Fruit fly (Drosophila melanogaster): ENCODE data around the gene Archease.
A peak's percentile ranks its signal among the peaks of the same experiment; 100 is the strongest.

Archease gene

dm6 chr3R:21627752-21628151 is 35.0 kb downstream of the Archease start (continued):
- TF ChIP-seq Hmr (GFP tag; optimal IDR thresholded peaks at IDR 0.05): peak; percentile 74
- TF ChIP-seq CkIIα-i1 (GFP tag; IDR thresholded peaks at IDR 0.05): no peak
- no peak for TF ChIP-seq sqz (GFP tag; optimal IDR thresholded peaks at IDR 0.05)
- TF ChIP-seq Bgb (GFP tag; IDR thresholded peaks at IDR 0.05; ENCODE audit: partially characterized antibody): no peak
- no peak for TF ChIP-seq Jarid2 (GFP tag; optimal IDR thresholded peaks at IDR 0.05)
- peak; percentile 34; the same call in 1 of the 2 replicates for TF ChIP-seq E2f2 (GFP tag; IDR thresholded peaks at IDR 0.05)
- peak; percentile 19 for TF ChIP-seq Mad (GFP tag; optimal IDR thresholded peaks at IDR 0.05)
- TF ChIP-seq hkb (optimal IDR thresholded peaks at IDR 0.05): no peak
- TF ChIP-seq hkb (GFP tag; IDR thresholded peaks at IDR 0.05): peak; percentile 70
- peak; percentile 52; the same call in 2 of the 3 replicates for TF ChIP-seq B-H1 (GFP tag; IDR thresholded peaks at IDR 0.05)
- TF ChIP-seq CG32532 (GFP tag; IDR thresholded peaks at IDR 0.05): peak; percentile 84
- no peak for TF ChIP-seq Hr39 (optimal IDR thresholded peaks at IDR 0.05)
- TF ChIP-seq CG11695 (GFP tag; IDR thresholded peaks at IDR 0.05): peak; percentile 77; the same call in 2 of the 3 replicates
- TF ChIP-seq maf-S (GFP tag; optimal IDR thresholded peaks at IDR 0.05): peak; percentile 32
- no peak for TF ChIP-seq aop (GFP tag; IDR thresholded peaks at IDR 0.05)
- TF ChIP-seq HmgZ (tag; optimal IDR thresholded peaks at IDR 0.05): peak; percentile 49
- peak; percentile 46 for TF ChIP-seq Vsx1 (GFP tag; optimal IDR thresholded peaks at IDR 0.05)
- TF ChIP-seq Dref (GFP tag; IDR thresholded peaks at IDR 0.05): no peak
- no peak for TF ChIP-seq unc-4 (GFP tag; IDR thresholded peaks at IDR 0.05; ENCODE audit: partially characterized antibody)
- no peak for TF ChIP-seq fd102C (GFP tag; optimal IDR thresholded peaks at IDR 0.05)
- peak; percentile 73 for TF ChIP-seq CG6689 (GFP tag; IDR thresholded peaks at IDR 0.05)
- peak; percentile 85 for TF ChIP-seq slbo (GFP tag; IDR thresholded peaks at IDR 0.05)
- TF ChIP-seq CG1603 (tag; optimal IDR thresholded peaks at IDR 0.05): peak; percentile 52
- no peak for TF ChIP-seq Myb (GFP tag; optimal IDR thresholded peaks at IDR 0.05)
- TF ChIP-seq sr (GFP tag; IDR thresholded peaks at IDR 0.05): no peak
- peak; percentile 8 for TF ChIP-seq nerfin-1 (tag; optimal IDR thresholded peaks at IDR 0.05)
- TF ChIP-seq NK7.1 (GFP tag; optimal IDR thresholded peaks at IDR 0.05): no peak
- TF ChIP-seq da (GFP tag; optimal IDR thresholded peaks at IDR 0.05): no peak
- TF ChIP-seq Blimp-1 (GFP tag; optimal IDR thresholded peaks at IDR 0.05): peak; percentile 80
- no peak for TF ChIP-seq Doc3 (GFP tag; IDR thresholded peaks at IDR 0.05; ENCODE audit: partially characterized antibody)
- TF ChIP-seq CG4730 (GFP tag; IDR thresholded peaks at IDR 0.05): peak; percentile 62
- TF ChIP-seq lbe (GFP tag; optimal IDR thresholded peaks at IDR 0.05): peak; percentile 74
- peak; percentile 73 for TF ChIP-seq CG9932 (GFP tag; IDR thresholded peaks at IDR 0.05)
- TF ChIP-seq CG11723 (GFP tag; optimal IDR thresholded peaks at IDR 0.05): peak; percentile 6
- peak; percentile 31 for TF ChIP-seq CG10654 (GFP tag; optimal IDR thresholded peaks at IDR 0.05)
- TF ChIP-seq sna (GFP tag; IDR thresholded peaks at IDR 0.05; ENCODE audit: partially characterized antibody): no peak
- TF ChIP-seq chn (GFP tag; optimal IDR thresholded peaks at IDR 0.05): peak; percentile 18
- TF ChIP-seq Bteb2 (GFP tag; optimal IDR thresholded peaks at IDR 0.05): peak; percentile 20
- TF ChIP-seq Adf1 (GFP tag; IDR thresholded peaks at IDR 0.05): peak; percentile 34; the same call in 1 of the 2 replicates
- TF ChIP-seq Hand (GFP tag; optimal IDR thresholded peaks at IDR 0.05): peak; percentile 29
- TF ChIP-seq Opbp (GFP tag; IDR thresholded peaks at IDR 0.05; ENCODE audit: partially characterized antibody): no peak
- no peak for TF ChIP-seq Atf-2 (GFP tag; optimal IDR thresholded peaks at IDR 0.05)
- TF ChIP-seq Dip3 (GFP tag; optimal IDR thresholded peaks at IDR 0.05): peak; percentile 29
- no peak for TF ChIP-seq CG11560 (tag; IDR thresholded peaks at IDR 0.05)
- TF ChIP-seq D19A (tag; optimal IDR thresholded peaks at IDR 0.05): peak; percentile 50
- TF ChIP-seq dimm (GFP tag; IDR thresholded peaks at IDR 0.05): no peak
- peak; percentile 70 for TF ChIP-seq CG31224 (GFP tag; IDR thresholded peaks at IDR 0.05)
- TF ChIP-seq HHEX (GFP tag; optimal IDR thresholded peaks at IDR 0.05): peak; percentile 67
- no peak for TF ChIP-seq inv (GFP tag; IDR thresholded peaks at IDR 0.05; ENCODE audit: partially characterized antibody)
- TF ChIP-seq CG11696 (GFP tag; IDR thresholded peaks at IDR 0.05): 0 out of 2 replicates have a peak, but pooled peaks have one; percentile 61
- TF ChIP-seq CG3995 (GFP tag; optimal IDR thresholded peaks at IDR 0.05): peak; percentile 38
- peak; percentile 74 for TF ChIP-seq Ptx1 (GFP tag; IDR thresholded peaks at IDR 0.05)
